Worm (Caenorhabditis elegans): Measurements from ENCODE around the gene K10G6.5.
A peak's percentile ranks its signal among the peaks of the same experiment; 100 is the strongest.

K10G6.5 gene

ce11 chrII:3952368-3952767 is 34.7 kb upstream of the K10G6.5 start:
- TF ChIP-seq ceh-82 (tag; optimal IDR thresholded peaks at IDR 0.05) (no peak), elt-1 (tag; optimal IDR thresholded peaks at IDR 0.05) (no peak), nhr-28 (tag; optimal IDR thresholded peaks at IDR 0.05) (no peak), nhr-23 (tag; optimal IDR thresholded peaks at IDR 0.05) (no peak), fos-1 (tag; optimal IDR thresholded peaks at IDR 0.05) (no peak), jun-1 (tag; optimal IDR thresholded peaks at IDR 0.05) (no peak), ZK546.5 (tag; optimal IDR thresholded peaks at IDR 0.05) (no peak), unc-62 (GFP tag; optimal IDR thresholded peaks at IDR 0.05) (no peak), lin-39 (tag; optimal IDR thresholded peaks at IDR 0.05) (no peak), nfya-1 (tag; optimal IDR thresholded peaks at IDR 0.05; ENCODE audit: insufficient read depth) (no peak), nhr-67 (tag; optimal IDR thresholded peaks at IDR 0.05) (no peak), nhr-43 (tag; optimal IDR thresholded peaks at IDR 0.05; ENCODE audit: poor library complexity, severe bottlenecking) (no peak), egl-5 (tag; optimal IDR thresholded peaks at IDR 0.05) (no peak), skn-1 (tag; optimal IDR thresholded peaks at IDR 0.05) (no peak), R02D3.7 (tag; optimal IDR thresholded peaks at IDR 0.05) (no peak), tbx-2 (tag; optimal IDR thresholded peaks at IDR 0.05) (no peak), ztf-11 (tag; optimal IDR thresholded peaks at IDR 0.05) (no peak), ceh-9 (tag; optimal IDR thresholded peaks at IDR 0.05) (no peak)

ce11 chrII:3952967-3953366 is 34.1 kb upstream of the K10G6.5 start:
- TF ChIP-seq nhr-77 (tag; optimal IDR thresholded peaks at IDR 0.05) (no peak), lin-39 (tag; optimal IDR thresholded peaks at IDR 0.05) (no peak), lin-15B (tag; optimal IDR thresholded peaks at IDR 0.05) (no peak), egl-5 (tag; optimal IDR thresholded peaks at IDR 0.05) (peak; percentile 63), aly-2 (tag; optimal IDR thresholded peaks at IDR 0.05) (no peak), ama-1 (optimal IDR thresholded peaks at IDR 0.05) (no peak), pqm-1 (tag; optimal IDR thresholded peaks at IDR 0.05) (peak; percentile 30), nhr-43 (tag; optimal IDR thresholded peaks at IDR 0.05; ENCODE audit: poor library complexity, severe bottlenecking) (no peak), elt-2 (tag; optimal IDR thresholded peaks at IDR 0.05) (peak; percentile 69), ztf-4 (tag; optimal IDR thresholded peaks at IDR 0.05) (no peak), nhr-12 (tag; optimal IDR thresholded peaks at IDR 0.05) (no peak), nhr-23 (tag; optimal IDR thresholded peaks at IDR 0.05) (no peak), ceh-82 (tag; optimal IDR thresholded peaks at IDR 0.05) (no peak), pha-4 (tag; optimal IDR thresholded peaks at IDR 0.05) (peak; percentile 30)

ce11 chrII:3954018-3954417 is 33.0 kb upstream of the K10G6.5 start:
- no peak for TF ChIP-seq nhr-25 (tag; optimal IDR thresholded peaks at IDR 0.05)
- TF ChIP-seq nhr-67 (tag; optimal IDR thresholded peaks at IDR 0.05), result no peak
- TF ChIP-seq nhr-43 (tag; optimal IDR thresholded peaks at IDR 0.05; ENCODE audit: poor library complexity, severe bottlenecking), result no peak
- no peak for TF ChIP-seq nhr-77 (tag; optimal IDR thresholded peaks at IDR 0.05)
- TF ChIP-seq egl-5 (tag; optimal IDR thresholded peaks at IDR 0.05), result no peak
- TF ChIP-seq jun-1 (tag; optimal IDR thresholded peaks at IDR 0.05), result no peak
- no peak for TF ChIP-seq eor-1 (tag; optimal IDR thresholded peaks at IDR 0.05)
- TF ChIP-seq skn-1 (tag; optimal IDR thresholded peaks at IDR 0.05), result no peak
- no peak for TF ChIP-seq fkh-10 (GFP tag; optimal IDR thresholded peaks at IDR 0.05)
- no peak for TF ChIP-seq ztf-4 (tag; optimal IDR thresholded peaks at IDR 0.05)
- no peak for TF ChIP-seq R02D3.7 (tag; optimal IDR thresholded peaks at IDR 0.05)
- TF ChIP-seq zag-1 (tag; optimal IDR thresholded peaks at IDR 0.05), result no peak
- no peak for TF ChIP-seq tbx-2 (tag; optimal IDR thresholded peaks at IDR 0.05)
- no peak for TF ChIP-seq hmg-11 (tag; optimal IDR thresholded peaks at IDR 0.05)
- TF ChIP-seq unc-39 (tag; optimal IDR thresholded peaks at IDR 0.05), result no peak
- no peak for TF ChIP-seq nhr-11 (tag; optimal IDR thresholded peaks at IDR 0.05)
- no peak for TF ChIP-seq nhr-23 (tag; optimal IDR thresholded peaks at IDR 0.05)
- peak; percentile 26 for TF ChIP-seq ceh-28 (tag; optimal IDR thresholded peaks at IDR 0.05)
- TF ChIP-seq nhr-28 (tag; optimal IDR thresholded peaks at IDR 0.05), result no peak
- no peak for TF ChIP-seq lin-15B (tag; optimal IDR thresholded peaks at IDR 0.05)
- no peak for TF ChIP-seq nhr-12 (tag; optimal IDR thresholded peaks at IDR 0.05)
- peak; percentile 91 for TF ChIP-seq elt-2 (tag; optimal IDR thresholded peaks at IDR 0.05)
- TF ChIP-seq ztf-11 (tag; optimal IDR thresholded peaks at IDR 0.05), result no peak
- TF ChIP-seq snpc-4 (tag; optimal IDR thresholded peaks at IDR 0.05), result no peak
- peak; percentile 46 for TF ChIP-seq pqm-1 (tag; optimal IDR thresholded peaks at IDR 0.05)
- no peak for TF ChIP-seq elt-1 (tag; optimal IDR thresholded peaks at IDR 0.05)
- TF ChIP-seq ceh-82 (tag; optimal IDR thresholded peaks at IDR 0.05), result no peak
- TF ChIP-seq ZK546.5 (tag; optimal IDR thresholded peaks at IDR 0.05), result no peak
- peak; percentile 20 for TF ChIP-seq pha-4 (tag; optimal IDR thresholded peaks at IDR 0.05)
- no peak for TF ChIP-seq egl-27 (tag; optimal IDR thresholded peaks at IDR 0.05)
- no peak for TF ChIP-seq fkh-2 (tag; optimal IDR thresholded peaks at IDR 0.05)
- no peak for TF ChIP-seq lsy-12 (tag; optimal IDR thresholded peaks at IDR 0.05)
- no peak for TF ChIP-seq ceh-16 (tag; optimal IDR thresholded peaks at IDR 0.05)
